Fruit fly (Drosophila melanogaster) whole organism, prepupa: Measurements from ENCODE around the gene MP1.

ENCODE experiments used
- CG10631 ChIP-seq: fragments of 200-800 bp; sonication (Bioruptor generic); optimal IDR thresholded peaks from 2 replicates; lab custom pipeline; 2016; ENCODE audit warnings: missing biosample characterization, missing genetic modification characterization
- CG11294 ChIP-seq: fragments of 200-800 bp; sonication (Bioruptor generic); IDR thresholded peaks from 2 replicates; pipeline ENCODE4 v1.3.6; 2022; ENCODE audit warnings: missing biosample characterization, missing genetic modification characterization
- CG1621 ChIP-seq: fragments of 200-800 bp; sonication (Bioruptor generic); optimal IDR thresholded peaks from 3 replicates; lab custom pipeline; 2018; ENCODE audit warnings: missing biosample characterization, mild to moderate bottlenecking, missing genetic modification characterization
- CG31627 ChIP-seq: fragments of 200-800 bp; sonication (Bioruptor generic); optimal IDR thresholded peaks from 3 replicates; lab custom pipeline; 2016; ENCODE audit warnings: missing biosample characterization, missing genetic modification characterization
- CG32006 ChIP-seq: fragments of 200-800 bp; sonication (Bioruptor generic); optimal IDR thresholded peaks from 3 replicates; lab custom pipeline; 2017; ENCODE audit warnings: missing biosample characterization, mild to moderate bottlenecking, missing genetic modification characterization
- CG3919 ChIP-seq: fragments of 200-800 bp; sonication (Bioruptor generic); optimal IDR thresholded peaks from 3 replicates; lab custom pipeline; 2016; ENCODE audit warnings: missing biosample characterization, missing genetic modification characterization
- CG6163 ChIP-seq: fragments of 200-800 bp; sonication (Bioruptor generic); IDR thresholded peaks from 3 replicates; pipeline ENCODE4 v1.3.6; 2022; ENCODE audit warnings: missing biosample characterization, missing genetic modification characterization
- CG6792 ChIP-seq: fragments of 200-800 bp; sonication (Bioruptor generic); optimal IDR thresholded peaks from 3 replicates; lab custom pipeline; 2016; ENCODE audit warnings: missing biosample characterization, missing genetic modification characterization
- CG6808 ChIP-seq: fragments of 200-800 bp; sonication (Bioruptor generic); optimal IDR thresholded peaks from 3 replicates; lab custom pipeline; 2017; ENCODE audit warnings: missing biosample characterization, missing genetic modification characterization, mild to moderate bottlenecking, moderate library complexity, missing genetic modification reagents
- CG6854 ChIP-seq: fragments of 200-800 bp; sonication (Bioruptor generic); optimal IDR thresholded peaks from 2 replicates; lab custom pipeline; 2017; ENCODE audit warnings: missing biosample characterization, mild to moderate bottlenecking, missing genetic modification characterization
- CG7368 ChIP-seq: fragments of 200-800 bp; sonication (Bioruptor generic); optimal IDR thresholded peaks from 3 replicates; lab custom pipeline; 2016; ENCODE audit warnings: missing biosample characterization, missing genetic modification characterization
- CG8319 ChIP-seq: fragments of 200-800 bp; sonication (Bioruptor generic); optimal IDR thresholded peaks from 3 replicates; lab custom pipeline; 2016; ENCODE audit warnings: missing biosample characterization, missing genetic modification characterization
- Eip78C ChIP-seq: fragments of 200-800 bp; sonication (Bioruptor generic); peaks from one replicate; lab custom pipeline; 2016; ENCODE audit warnings: missing biosample characterization, missing genetic modification characterization
- Ets21C ChIP-seq: fragments of 200-800 bp; sonication (Bioruptor generic); optimal IDR thresholded peaks from 3 replicates; lab custom pipeline; 2016; ENCODE audit warnings: missing biosample characterization, missing genetic modification characterization
- Ets96B ChIP-seq: fragments of 200-800 bp; optimal IDR thresholded peaks from 2 replicates; lab custom pipeline; 2019; ENCODE audit warnings: missing biosample characterization, mild to moderate bottlenecking, missing genetic modification characterization, moderate library complexity
- Hr38 ChIP-seq: sonication (Bioruptor generic); optimal IDR thresholded peaks from 2 replicates; lab custom pipeline; 2016; ENCODE audit warnings: missing biosample characterization, missing genetic modification characterization
- Met ChIP-seq: fragments of 200-800 bp; sonication (Bioruptor generic); optimal IDR thresholded peaks from 3 replicates; lab custom pipeline; 2016; ENCODE audit warnings: missing biosample characterization, missing genetic modification characterization
- Smox ChIP-seq: fragments of 200-800 bp; sonication (Bioruptor generic); optimal IDR thresholded peaks from 3 replicates; lab custom pipeline; 2016; ENCODE audit warnings: missing biosample characterization, missing genetic modification characterization
- Sox102F ChIP-seq: fragments of 200-800 bp; sonication (Bioruptor generic); optimal IDR thresholded peaks from 2 replicates; lab custom pipeline; 2016; ENCODE audit warnings: missing biosample characterization, mild to moderate bottlenecking, missing genetic modification characterization
- Sox14 ChIP-seq: fragments of 200-800 bp; sonication (Bioruptor generic); optimal IDR thresholded peaks from 3 replicates; lab custom pipeline; 2016; ENCODE audit warnings: missing biosample characterization, missing genetic modification characterization
- acj6 ChIP-seq: fragments of 200-800 bp; sonication (Bioruptor generic); optimal IDR thresholded peaks from 3 replicates; lab custom pipeline; 2016; ENCODE audit warnings: missing biosample characterization, missing genetic modification characterization
- dsx ChIP-seq: fragments of 200-800 bp; optimal IDR thresholded peaks from 3 replicates; lab custom pipeline; 2019; ENCODE audit warnings: missing biosample characterization, mild to moderate bottlenecking, missing genetic modification characterization, moderate library complexity; ENCODE audit not compliant: poor library complexity, severe bottlenecking
- esn ChIP-seq: fragments of 200-800 bp; sonication (Bioruptor generic); optimal IDR thresholded peaks from 2 replicates; lab custom pipeline; 2016; ENCODE audit warnings: missing biosample characterization, mild to moderate bottlenecking, missing genetic modification characterization, moderate library complexity
- fd59A ChIP-seq: fragments of 200-800 bp; sonication (Bioruptor generic); optimal IDR thresholded peaks from 2 replicates; lab custom pipeline; 2017; ENCODE audit warnings: missing biosample characterization, mild to moderate bottlenecking, missing genetic modification characterization, missing genetic modification reagents
- fd85E ChIP-seq: fragments of 200-800 bp; sonication (Bioruptor generic); optimal IDR thresholded peaks from 3 replicates; lab custom pipeline; 2016; ENCODE audit warnings: missing biosample characterization, missing genetic modification characterization
- fkh ChIP-seq: fragments of 200-800 bp; sonication (Bioruptor generic); optimal IDR thresholded peaks from 3 replicates; lab custom pipeline; 2017; ENCODE audit warnings: missing biosample characterization, mild to moderate bottlenecking, missing genetic modification characterization, moderate library complexity
- lz ChIP-seq: fragments of 200-800 bp; sonication (Bioruptor generic); optimal IDR thresholded peaks from 3 replicates; lab custom pipeline; 2016; ENCODE audit warnings: missing biosample characterization, missing genetic modification characterization
- spab ChIP-seq: fragments of 200-800 bp; sonication (Bioruptor generic); optimal IDR thresholded peaks from 2 replicates; lab custom pipeline; 2017; ENCODE audit warnings: missing biosample characterization, mild to moderate bottlenecking, missing genetic modification characterization, missing genetic modification reagents
- ss ChIP-seq, 2 experiments: fragments of 200-800 bp; sonication (Bioruptor generic); optimal IDR thresholded peaks; 2 replicates in 1 of 2; 3 replicates in 1 of 2; lab custom pipeline; 2017 to 2018; ENCODE audit warnings: mild to moderate bottlenecking in 2 of 2, missing biosample characterization in 2 of 2, missing genetic modification characterization in 2 of 2, moderate library complexity in 1 of 2
- svp ChIP-seq: fragments of 200-800 bp; sonication (Bioruptor generic); peaks from one replicate; lab custom pipeline; 2016; ENCODE audit warnings: missing biosample characterization, missing genetic modification characterization
- topi ChIP-seq: fragments of 200-800 bp; sonication (Bioruptor generic); optimal IDR thresholded peaks from 3 replicates; lab custom pipeline; 2016; ENCODE audit warnings: missing biosample characterization, missing genetic modification characterization
- vri ChIP-seq: fragments of 200-800 bp; sonication (Bioruptor generic); optimal IDR thresholded peaks from 3 replicates; lab custom pipeline; 2016; ENCODE audit warnings: missing biosample characterization, mild to moderate bottlenecking, missing genetic modification characterization

The MP1 gene

dm6 chr3R:4307664-4308416, at the start of gene MP1:
MP1 (plus strand) TSS chr3R:4307908.
- TF ChIP-seq CG31627 (GFP tag; lab: Kevin White, UChicago) (no peak), CG6854 (GFP tag; lab: Kevin White, UChicago) (peak; percentile 76), Eip78C (GFP tag; lab: Kevin White, UChicago) (peak; percentile 77), CG32006 (GFP tag; lab: Kevin White, UChicago) (no peak), CG3919 (GFP tag; lab: Kevin White, UChicago) (no peak), vri (GFP tag; lab: Kevin White, UChicago) (peak; percentile 21), CG7368 (GFP tag; lab: Kevin White, UChicago) (no peak), Sox14 (GFP tag; lab: Kevin White, UChicago) (peak; percentile 16), Ets21C (GFP tag; lab: Kevin White, UChicago) (no peak), CG11294 (GFP tag; lab: Robert Waterston, UW) (no peak), svp (GFP tag; lab: Kevin White, UChicago) (peak; percentile 96), CG8319 (no peak), Sox102F (peak; percentile 41), Hr38 (GFP tag; lab: Kevin White, UChicago) (no peak), spab (GFP tag; lab: Kevin White, UChicago) (no peak), fkh (GFP tag; lab: Kevin White, UChicago) (no peak), Smox (GFP tag; lab: Kevin White, UChicago) (no peak), topi (peak; percentile 1), esn (GFP tag; lab: Kevin White, UChicago) (peak; percentile 23), CG1621 (tag; lab: Kevin White, UChicago) (peak; percentile 78), Ets96B (tag; lab: Kevin White, UChicago) (no peak), fd85E (GFP tag; lab: Kevin White, UChicago) (peak; percentile 35), lz (no peak), fd59A (GFP tag; lab: Kevin White, UChicago) (no peak), ss (GFP tag; optimal IDR thresholded peaks at IDR 0.05; lab: Kevin White, UChicago) (peak in 1 of 2 experiments; percentile 47)

DNA sequence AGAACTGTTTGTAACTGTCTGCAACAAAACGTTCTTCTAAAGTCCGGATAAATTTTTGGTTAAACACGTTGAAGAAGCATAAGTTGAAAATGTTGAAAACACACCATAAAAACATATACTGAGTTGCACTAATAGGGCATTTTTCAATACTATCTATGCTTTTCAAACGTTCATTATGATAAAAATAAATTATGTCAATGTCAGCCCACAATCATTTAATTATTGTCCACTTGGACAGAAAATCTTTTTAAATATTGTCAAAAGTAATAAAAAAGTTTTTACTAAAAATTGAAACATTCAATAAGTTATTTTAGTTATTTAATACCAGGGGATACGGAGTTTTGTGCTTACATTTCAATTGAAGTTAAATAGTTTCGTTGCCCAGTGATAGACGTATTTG, 41.2 kb upstream of the MP1 start, which contains the start of gene CG1092:
Gene CG1092, plus strand, starts transcription at position 301 of the 400 bp plus-strand sequence.
- TF ChIP-seq CG6792 (GFP tag; lab: Kevin White, UChicago) (no peak), Eip78C (GFP tag; lab: Kevin White, UChicago) (peak; percentile 52), CG32006 (GFP tag; lab: Kevin White, UChicago) (peak; percentile 35)

dm6 chr3R:4268339-4268738, 39.4 kb upstream of the MP1 start:
- peak; percentile 10 for TF ChIP-seq svp (GFP tag; lab: Kevin White, UChicago)
- no peak for TF ChIP-seq fkh (GFP tag; lab: Kevin White, UChicago)
- no peak for TF ChIP-seq ss (GFP tag; optimal IDR thresholded peaks at IDR 0.05; lab: Kevin White, UChicago)
- no peak for TF ChIP-seq CG6808 (GFP tag; lab: Kevin White, UChicago)
- TF ChIP-seq, all 60 proteins: peak for 1

- TF ChIP-seq CG6163 (GFP tag; lab: Robert Waterston, UW) (no peak), CG11294 (GFP tag; lab: Robert Waterston, UW) (no peak), dsx (GFP tag; lab: Kevin White, UChicago) (no peak), CG6808 (GFP tag; lab: Kevin White, UChicago) (no peak), CG3919 (GFP tag; lab: Kevin White, UChicago) (no peak), ss (GFP tag; optimal IDR thresholded peaks at IDR 0.05; lab: Kevin White, UChicago) (no peak), Sox102F (no peak), CG10631 (GFP tag; lab: Kevin White, UChicago) (no peak), acj6 (GFP tag; lab: Kevin White, UChicago) (no peak), esn (GFP tag; lab: Kevin White, UChicago) (no peak), Ets21C (GFP tag; lab: Kevin White, UChicago) (no peak), Met (GFP tag; lab: Kevin White, UChicago) (no peak), Hr38 (GFP tag; lab: Kevin White, UChicago) (no peak)
Measured at dm6 chr3R:4277828-4278227, 29.9 kb upstream of the MP1 start, which contains the start of gene flip. flip (minus strand) TSS chr3R:4277928.
